Worm (Caenorhabditis elegans): ENCODE data around the gene acl-7.

ce11 chrII:12805161-12805560 lies 11.1 kb downstream of the acl-7 start, which contains the start of the genes Y46G5A.18 and Y46G5A.47:
- TF ChIP-seq elt-1 (tag; optimal IDR thresholded peaks at IDR 0.05) (no peak), unc-39 (tag; optimal IDR thresholded peaks at IDR 0.05) (no peak), unc-55 (GFP tag; optimal IDR thresholded peaks at IDR 0.05) (no peak), blmp-1 (tag; optimal IDR thresholded peaks at IDR 0.05; ENCODE audit: insufficient read depth) (no peak), unc-62 (GFP tag; optimal IDR thresholded peaks at IDR 0.05) (no peak), lin-13 (GFP tag; optimal IDR thresholded peaks at IDR 0.05) (no peak)

Measured in whole organism, L2 larva.